Worm (Caenorhabditis elegans) whole organism, midembryonic: Measurements from ENCODE around the gene cdc-14.

Source experiments
- T22C8.4 ChIP-seq: fragments of 200-800 bp; sonication (Bioruptor generic); IDR thresholded peaks from 2 replicates; pipeline ENCODE4 v1.3.6; 2022; ENCODE audit warnings: missing genetic modification characterization, missing compliant biosample characterization
- cog-1 ChIP-seq: sonication (generic microtip); optimal IDR thresholded peaks from 2 replicates; lab custom pipeline; 2016; ENCODE audit warnings: missing genetic modification characterization, missing compliant biosample characterization
- flt-1 ChIP-seq: fragments of 200-800 bp; sonication (Bioruptor generic); IDR thresholded peaks from 2 replicates; pipeline ENCODE4 v1.3.6; 2022; ENCODE audit warnings: missing genetic modification characterization, missing compliant biosample characterization
- klf-2 ChIP-seq: fragments of 200-800 bp; sonication (Bioruptor generic); conservative IDR thresholded peaks from 2 replicates; pipeline ENCODE4 v1.3.6; 2022; ENCODE audit warnings: missing genetic modification reagents, missing genetic modification characterization, missing compliant biosample characterization
- med-1 ChIP-seq: sonication (generic microtip); optimal IDR thresholded peaks from 2 replicates; lab custom pipeline; 2017; ENCODE audit warnings: missing genetic modification characterization, mild to moderate bottlenecking, missing compliant biosample characterization, antibody characterized with exemption, missing genetic modification reagents; ENCODE audit not compliant: insufficient read depth
- ref-1 ChIP-seq: fragments of 200-800 bp; sonication (Bioruptor generic); conservative IDR thresholded peaks from 2 replicates; pipeline ENCODE4 v1.3.6; 2022; ENCODE audit warnings: missing genetic modification reagents, missing genetic modification characterization, missing compliant biosample characterization
- tab-1 ChIP-seq: fragments of 200-800 bp; sonication (Bioruptor generic); IDR thresholded peaks from 2 replicates; pipeline ENCODE4 v1.3.6; 2022; ENCODE audit warnings: missing genetic modification characterization, missing compliant biosample characterization
- ztf-23 ChIP-seq: fragments of 200-800 bp; sonication (Bioruptor generic); IDR thresholded peaks from 2 replicates; pipeline ENCODE4 v1.3.6; 2022; ENCODE audit warnings: missing genetic modification reagents, missing genetic modification characterization, missing compliant biosample characterization
- ztf-29 ChIP-seq: fragments of 200-800 bp; sonication (Bioruptor generic); IDR thresholded peaks from 2 replicates; pipeline ENCODE4 v1.3.6; 2022; ENCODE audit warnings: missing genetic modification reagents, missing genetic modification characterization, missing compliant biosample characterization

The cdc-14 gene

DNA sequence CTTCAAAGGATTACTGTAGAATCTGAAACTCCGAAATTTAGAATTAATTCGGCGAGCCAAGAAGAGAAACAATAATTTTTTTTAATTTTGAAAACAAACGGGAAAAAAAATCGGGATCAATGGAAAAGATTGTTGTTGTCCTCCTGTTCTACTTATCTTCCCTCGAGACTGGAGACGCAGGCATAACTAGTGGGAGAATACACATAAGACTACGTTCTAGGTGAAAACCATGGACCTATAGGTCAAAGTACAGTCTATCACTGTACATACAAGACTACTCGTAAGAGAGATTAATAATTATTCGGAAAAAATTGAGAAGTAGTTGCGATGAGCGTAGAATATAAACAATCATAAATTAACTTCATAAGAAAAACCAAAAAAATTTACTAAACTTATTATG, 26.1 kb upstream of the cdc-14 start, which contains the start of gene dhs-6:
TSS of gene dhs-6 (minus strand) at position 22 of the 400 bp plus-strand sequence.
- TF ChIP-seq T22C8.4 = no peak
- no peak for TF ChIP-seq tab-1 (GFP tag; lab: Robert Waterston, UW)
- TF ChIP-seq flt-1 (GFP tag; lab: Robert Waterston, UW) = no peak
- no peak for TF ChIP-seq klf-2 (GFP tag; lab: Robert Waterston, UW)
- no peak for TF ChIP-seq cog-1 (tag; lab: Kevin White, UChicago)
- no peak for TF ChIP-seq ztf-23
- TF ChIP-seq ztf-29 (GFP tag; lab: Robert Waterston, UW) = no peak
- TF ChIP-seq med-1 (GFP tag; lab: Kevin White, UChicago) = no peak

DNA sequence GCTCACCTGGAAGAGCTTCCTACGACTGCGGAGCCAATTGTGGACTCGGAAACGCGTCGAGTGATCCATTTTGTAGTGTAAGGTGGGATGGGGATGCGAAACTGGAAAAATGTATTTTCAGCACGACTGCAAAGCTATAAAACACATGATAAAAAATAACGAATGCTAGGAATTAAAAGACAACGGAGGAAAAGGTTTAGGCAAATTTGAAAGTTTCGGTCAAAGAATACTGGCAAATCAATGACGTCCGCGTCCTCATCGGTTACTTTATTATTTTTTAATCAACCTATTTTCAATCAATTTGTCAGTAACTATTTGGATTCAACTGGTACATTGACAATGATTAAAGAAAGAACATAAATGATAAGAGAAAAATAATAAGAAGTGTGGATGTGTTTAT, 14.5 kb upstream of the cdc-14 start, which contains the start of gene C17G10.7:
TSS of gene C17G10.7 (minus strand) at position 101 of the 400 bp plus-strand sequence.
- TF ChIP-seq ztf-29 (GFP tag; lab: Robert Waterston, UW) (no peak), ztf-23 (no peak)

DNA sequence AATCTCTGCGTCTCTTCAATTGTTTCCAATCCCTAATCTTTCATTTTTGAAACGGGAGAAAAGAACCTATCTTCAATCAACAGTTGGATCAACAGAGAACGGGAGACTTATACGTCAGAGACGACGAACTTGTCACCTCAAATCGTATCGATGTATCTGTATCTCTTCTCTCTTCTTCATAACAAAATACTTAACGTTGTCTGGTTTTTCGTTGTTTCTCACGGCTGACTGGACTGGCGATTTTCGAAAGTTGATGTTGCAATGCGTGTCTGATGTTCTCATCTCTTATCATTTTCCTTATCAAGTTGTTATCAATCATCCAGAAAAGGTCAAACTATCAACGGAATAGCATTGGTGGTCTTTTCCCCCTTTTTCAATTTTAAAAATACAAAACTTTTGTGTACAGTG, 12.3 kb upstream of the cdc-14 start:
- TF ChIP-seq med-1 (GFP tag; lab: Kevin White, UChicago) (no peak), ztf-23 (no peak)

DNA sequence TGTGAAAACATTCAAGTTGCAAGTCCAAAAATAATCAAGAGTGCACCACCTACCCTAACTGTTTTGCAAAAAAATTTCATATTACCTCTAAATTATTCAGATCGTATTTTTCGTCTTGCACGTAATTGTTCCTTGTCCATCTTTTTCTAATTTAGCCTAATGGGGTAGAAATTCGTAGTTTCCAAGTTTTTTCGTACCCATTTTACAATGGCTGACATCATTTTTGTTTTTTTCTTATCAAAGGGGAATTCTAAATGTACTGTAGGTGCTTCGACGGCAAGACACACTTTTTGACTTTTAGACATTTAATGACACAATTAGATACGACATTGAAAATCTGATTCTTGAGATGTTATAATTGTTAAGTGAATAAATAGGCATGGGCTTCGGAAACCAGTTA, 11.2 kb upstream of the cdc-14 start:
- TF ChIP-seq flt-1 (GFP tag; lab: Robert Waterston, UW) = no peak
- TF ChIP-seq klf-2 (GFP tag; lab: Robert Waterston, UW) = no peak
- no peak for TF ChIP-seq med-1 (GFP tag; lab: Kevin White, UChicago)
- no peak for TF ChIP-seq tab-1 (GFP tag; lab: Robert Waterston, UW)

DNA sequence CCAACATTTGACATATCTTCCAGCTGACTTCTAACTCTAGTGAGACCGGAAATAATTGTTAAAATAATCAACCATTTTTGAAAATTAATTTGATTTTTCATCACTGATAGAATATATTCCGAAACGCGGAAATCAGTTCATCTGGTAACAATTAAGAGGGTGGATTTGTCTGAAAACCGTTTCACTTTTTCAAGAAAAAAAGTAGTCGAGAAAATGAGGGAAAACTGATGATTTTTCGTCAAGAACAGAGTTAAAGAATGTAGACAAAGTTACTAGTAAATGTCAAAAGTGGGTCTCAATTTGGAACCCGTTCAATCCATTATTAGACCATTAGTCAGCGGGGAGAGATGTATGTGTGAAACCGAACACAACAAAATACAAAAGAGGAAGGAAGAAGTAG, 10.0 kb upstream of the cdc-14 start, which contains the start of gene C17G10.6:
TSS of gene C17G10.6 (minus strand) at position 101 of the 400 bp plus-strand sequence.
- TF ChIP-seq T22C8.4 (no peak), ref-1 (GFP tag; lab: Robert Waterston, UW) (no peak), klf-2 (GFP tag; lab: Robert Waterston, UW) (no peak), cog-1 (tag; lab: Kevin White, UChicago) (no peak), flt-1 (GFP tag; lab: Robert Waterston, UW) (no peak), tab-1 (GFP tag; lab: Robert Waterston, UW) (no peak), ztf-29 (GFP tag; lab: Robert Waterston, UW) (no peak), med-1 (GFP tag; lab: Kevin White, UChicago) (no peak), ztf-23 (no peak)

DNA sequence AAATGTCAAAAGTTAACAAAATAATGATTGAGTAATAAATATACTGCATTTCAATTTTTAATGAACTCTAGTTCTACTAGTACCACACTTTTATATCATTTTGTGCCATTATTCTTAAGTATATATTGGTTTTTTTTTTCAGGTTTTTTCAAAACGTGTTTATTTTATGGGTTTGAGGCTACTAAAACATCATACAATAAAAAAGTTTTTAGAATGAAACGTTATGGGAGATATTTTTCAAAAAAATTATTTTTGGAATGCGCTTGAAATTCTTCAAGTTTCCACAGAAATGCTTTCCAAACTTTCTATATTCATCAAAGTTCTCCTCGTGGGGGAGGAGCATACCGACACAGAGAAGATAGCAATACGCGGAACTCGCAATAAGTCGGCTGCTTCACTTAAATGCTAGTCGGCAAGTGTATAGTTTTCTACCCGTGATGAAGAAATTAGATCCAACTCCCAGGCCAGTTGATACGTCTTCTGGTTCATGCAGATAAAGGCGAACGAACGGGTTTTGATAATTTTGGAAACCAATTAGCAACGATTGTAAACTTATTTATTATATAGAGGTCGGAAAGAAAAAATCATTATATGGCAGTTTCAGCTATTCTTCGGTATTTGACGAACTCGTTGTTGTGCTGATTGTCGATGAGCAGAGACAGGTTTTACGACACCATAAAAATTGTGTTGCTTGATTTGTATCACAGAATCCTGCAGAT, 6.3 kb upstream of the cdc-14 start, which contains the start of gene C17G10.10:
TSS of gene C17G10.10 (minus strand) at position 51 of the 719 bp plus-strand sequence.
- TF ChIP-seq med-1 (GFP tag; lab: Kevin White, UChicago) = no peak
- no peak for TF ChIP-seq flt-1 (GFP tag; lab: Robert Waterston, UW)
- no peak for TF ChIP-seq cog-1 (tag; lab: Kevin White, UChicago)
- TF ChIP-seq ztf-23 = no peak
- TF ChIP-seq tab-1 (GFP tag; lab: Robert Waterston, UW) = no peak
- TF ChIP-seq ref-1 (GFP tag; lab: Robert Waterston, UW) = no peak
- TF ChIP-seq ztf-29 (GFP tag; lab: Robert Waterston, UW) = no peak

DNA sequence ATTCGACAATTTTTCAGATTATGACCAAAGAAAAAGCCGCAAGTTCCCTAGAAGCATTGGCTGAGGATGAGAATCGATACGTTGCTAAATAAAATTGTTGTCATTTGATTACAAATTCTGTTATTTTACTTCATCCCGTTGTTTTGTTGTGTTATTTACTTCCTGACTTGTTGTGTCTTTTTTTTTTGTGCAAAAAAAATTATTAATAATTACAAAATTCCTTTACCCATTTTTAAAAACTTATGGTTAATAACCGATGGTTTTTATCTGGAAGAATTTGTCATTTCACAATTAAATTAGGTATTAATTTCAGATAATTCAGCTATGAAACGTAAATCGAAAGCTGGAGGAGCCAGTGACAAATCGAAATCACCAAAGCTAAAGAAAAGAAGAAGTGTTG, 3.0 kb upstream of the cdc-14 start, which contains the start of gene C17G10.1:
TSS of gene C17G10.1 (plus strand) at position 301 of the 400 bp plus-strand sequence.
- TF ChIP-seq ztf-29 (GFP tag; lab: Robert Waterston, UW) (no peak), T22C8.4 (no peak), cog-1 (tag; lab: Kevin White, UChicago) (no peak), ref-1 (GFP tag; lab: Robert Waterston, UW) (no peak), med-1 (GFP tag; lab: Kevin White, UChicago) (no peak), ztf-23 (no peak), klf-2 (GFP tag; lab: Robert Waterston, UW) (no peak), flt-1 (GFP tag; lab: Robert Waterston, UW) (no peak), tab-1 (GFP tag; lab: Robert Waterston, UW) (no peak)

DNA sequence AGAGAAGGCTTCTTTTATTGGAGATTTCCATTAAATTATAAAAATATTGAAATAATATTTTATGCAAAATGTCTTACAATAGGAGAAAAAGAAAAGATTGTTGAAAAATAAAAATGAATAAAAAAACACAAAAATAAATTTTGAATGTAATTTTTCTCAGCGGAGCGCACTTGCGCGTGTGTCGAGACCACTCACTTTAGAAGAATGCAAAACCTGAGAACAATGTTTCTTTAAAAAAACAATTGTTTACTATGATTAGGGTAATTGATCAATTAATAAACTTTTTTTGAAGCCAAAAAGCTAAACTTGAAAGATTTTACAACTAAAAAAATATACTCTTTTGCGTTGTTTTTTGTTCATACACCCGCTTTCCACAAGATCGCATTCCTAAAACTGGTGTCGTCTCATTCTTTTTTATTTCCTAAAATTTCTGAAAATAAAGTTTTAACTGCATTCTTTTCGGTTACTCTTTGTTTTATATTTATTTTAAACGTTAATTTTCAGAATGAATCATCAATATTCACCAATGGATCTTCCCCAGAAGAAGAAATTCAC, 1.1 kb upstream of the cdc-14 start, which contains the start of gene ttc-4:
TSS of gene ttc-4 (plus strand) at position 505 of the 555 bp plus-strand sequence.
- TF ChIP-seq med-1 (GFP tag; lab: Kevin White, UChicago) = no peak
- no peak for TF ChIP-seq flt-1 (GFP tag; lab: Robert Waterston, UW)
- TF ChIP-seq cog-1 (tag; lab: Kevin White, UChicago) = peak; percentile 56
- TF ChIP-seq klf-2 (GFP tag; lab: Robert Waterston, UW) = 0 out of 2 replicates have a peak, but pooled peaks have one; percentile 44

DNA sequence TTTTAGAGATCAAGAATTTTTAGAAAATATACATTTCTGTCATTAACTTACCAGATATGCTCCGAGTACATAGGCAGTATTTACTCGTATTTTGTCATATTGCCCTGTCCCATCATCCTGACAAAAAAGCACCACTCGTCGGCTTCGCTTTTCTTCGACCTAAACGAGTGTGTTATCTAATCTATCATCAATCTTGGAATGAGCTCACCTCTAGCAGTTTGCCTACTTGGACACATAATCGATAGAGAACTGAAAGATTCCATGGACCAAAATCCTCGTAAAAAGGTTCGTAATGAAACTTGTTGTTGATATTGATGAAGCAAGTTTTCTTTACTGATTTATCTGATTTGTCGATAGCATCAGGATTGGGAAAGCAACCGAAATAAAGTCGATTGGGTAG, 370 bp downstream of the cdc-14 start:
- TF ChIP-seq klf-2 (GFP tag; lab: Robert Waterston, UW) (no peak), T22C8.4 (no peak), ref-1 (GFP tag; lab: Robert Waterston, UW) (no peak), tab-1 (GFP tag; lab: Robert Waterston, UW) (no peak), flt-1 (GFP tag; lab: Robert Waterston, UW) (no peak), cog-1 (tag; lab: Kevin White, UChicago) (no peak), ztf-29 (GFP tag; lab: Robert Waterston, UW) (no peak), ztf-23 (no peak), med-1 (GFP tag; lab: Kevin White, UChicago) (no peak)
